Worm (Caenorhabditis elegans) whole organism, mixed stage, embryonic: ENCODE measurements around the gene F09B12.5.

ENCODE experiments used
- M03D4.4 ChIP-seq: sonication (generic microtip); optimal IDR thresholded peaks from 2 replicates; lab custom pipeline; 2017; ENCODE audit warnings: mild to moderate bottlenecking, missing genetic modification characterization, missing compliant biosample characterization
- bed-3 ChIP-seq: fragments of 200-800 bp; sonication (Bioruptor generic); optimal IDR thresholded peaks from 3 replicates; lab custom pipeline; 2018; ENCODE audit warnings: mild to moderate bottlenecking, missing genetic modification characterization, moderate library complexity, missing compliant biosample characterization
- blmp-1 ChIP-seq: fragments of 150-350 bp; optimal IDR thresholded peaks from 2 replicates; lab custom pipeline; 2014; ENCODE audit warnings: missing biosample characterization, missing genetic modification characterization
- ceh-39 ChIP-seq: fragments of 150-350 bp; optimal IDR thresholded peaks from 2 replicates; lab custom pipeline; 2014; ENCODE audit warnings: missing biosample characterization, missing genetic modification characterization
- ceh-43 ChIP-seq: fragments of 200-800 bp; sonication (Bioruptor generic); optimal IDR thresholded peaks from 2 replicates; lab custom pipeline; 2018; ENCODE audit warnings: mild to moderate bottlenecking, missing genetic modification characterization, moderate library complexity, missing compliant biosample characterization
- ceh-83 ChIP-seq: fragments of 200-800 bp; sonication (Bioruptor generic); optimal IDR thresholded peaks from 2 replicates; lab custom pipeline; 2018; ENCODE audit warnings: mild to moderate bottlenecking, missing genetic modification characterization, missing compliant biosample characterization
- ces-1 ChIP-seq: fragments of 150-350 bp; optimal IDR thresholded peaks from 2 replicates; lab custom pipeline; 2014; ENCODE audit warnings: missing biosample characterization, missing genetic modification reagents, missing genetic modification characterization
- cnd-1 ChIP-seq: fragments of 200-800 bp; sonication (Bioruptor generic); optimal IDR thresholded peaks from 2 replicates; lab custom pipeline; 2018; ENCODE audit warnings: mild to moderate bottlenecking, missing genetic modification characterization, missing compliant biosample characterization
- elt-1 ChIP-seq: sonication (generic microtip); optimal IDR thresholded peaks from 2 replicates; lab custom pipeline; 2017; ENCODE audit warnings: missing genetic modification characterization, mild to moderate bottlenecking, missing compliant biosample characterization, antibody characterized with exemption, moderate library complexity, borderline replicate concordance; ENCODE audit not compliant: insufficient read depth
- elt-3 ChIP-seq: fragments of 150-350 bp; optimal IDR thresholded peaks from 2 replicates; lab custom pipeline; 2014; ENCODE audit warnings: missing biosample characterization, missing genetic modification characterization
- flh-1 ChIP-seq: fragments of 200-800 bp; sonication (Bioruptor generic); optimal IDR thresholded peaks from 2 replicates; lab custom pipeline; 2018; ENCODE audit warnings: mild to moderate bottlenecking, missing genetic modification characterization, moderate library complexity, missing compliant biosample characterization
- lin-13 ChIP-seq: fragments of 150-350 bp; optimal IDR thresholded peaks from 2 replicates; lab custom pipeline; 2014; ENCODE audit warnings: missing biosample characterization, missing genetic modification characterization
- lin-32 ChIP-seq: fragments of 200-800 bp; sonication (Bioruptor generic); optimal IDR thresholded peaks from 2 replicates; lab custom pipeline; 2018; ENCODE audit warnings: mild to moderate bottlenecking, missing genetic modification characterization, missing compliant biosample characterization
- lsy-2 ChIP-seq: fragments of 150-350 bp; optimal IDR thresholded peaks from 2 replicates; lab custom pipeline; 2014; ENCODE audit warnings: missing biosample characterization, missing genetic modification characterization
- mab-5 ChIP-seq: fragments of 150-350 bp; optimal IDR thresholded peaks from 2 replicates; lab custom pipeline; 2014; ENCODE audit warnings: missing biosample characterization, missing genetic modification characterization
- mep-1 ChIP-seq: fragments of 150-350 bp; optimal IDR thresholded peaks from 2 replicates; lab custom pipeline; 2017; ENCODE audit warnings: missing biosample characterization, missing genetic modification reagents, missing genetic modification characterization, inconsistent platforms
- mls-2 ChIP-seq: sonication (generic microtip); optimal IDR thresholded peaks from 2 replicates; lab custom pipeline; 2016; ENCODE audit warnings: mild to moderate bottlenecking, missing genetic modification characterization, moderate library complexity, missing compliant biosample characterization
- nhr-12 ChIP-seq: fragments of 150-350 bp; optimal IDR thresholded peaks from 2 replicates; lab custom pipeline; 2014; ENCODE audit warnings: missing biosample characterization, missing genetic modification characterization
- nhr-2 ChIP-seq: fragments of 150-350 bp; optimal IDR thresholded peaks from 2 replicates; lab custom pipeline; 2014; ENCODE audit warnings: missing biosample characterization, missing genetic modification characterization
- nhr-237 ChIP-seq: fragments of 150-350 bp; optimal IDR thresholded peaks from 2 replicates; lab custom pipeline; 2014; ENCODE audit warnings: missing biosample characterization, missing genetic modification characterization
- nhr-28 ChIP-seq: fragments of 150-350 bp; optimal IDR thresholded peaks from 2 replicates; lab custom pipeline; 2014; ENCODE audit warnings: missing biosample characterization, missing genetic modification characterization
- nhr-76 ChIP-seq: sonication (generic microtip); optimal IDR thresholded peaks from 2 replicates; lab custom pipeline; 2017; ENCODE audit warnings: missing biosample characterization, missing genetic modification characterization
- pha-4 ChIP-seq: fragments of 150-350 bp; optimal IDR thresholded peaks from 2 replicates; lab custom pipeline; 2018; ENCODE audit warnings: missing biosample characterization, missing genetic modification reagents, missing genetic modification characterization
- sem-2 ChIP-seq: fragments of 200-800 bp; sonication (Bioruptor generic); optimal IDR thresholded peaks from 2 replicates; lab custom pipeline; 2018; ENCODE audit warnings: mild to moderate bottlenecking, missing genetic modification characterization, missing compliant biosample characterization
- snpc-4 ChIP-seq: fragments of 150-350 bp; optimal IDR thresholded peaks from 2 replicates; lab custom pipeline; 2014; ENCODE audit warnings: missing biosample characterization, missing genetic modification characterization
- sptf-1 ChIP-seq: sonication (generic microtip); optimal IDR thresholded peaks from 2 replicates; lab custom pipeline; 2017; ENCODE audit warnings: mild to moderate bottlenecking, missing genetic modification characterization, moderate library complexity, missing compliant biosample characterization
- tbx-8 ChIP-seq: fragments of 200-800 bp; sonication (Bioruptor generic); optimal IDR thresholded peaks from 2 replicates; lab custom pipeline; 2018; ENCODE audit warnings: mild to moderate bottlenecking, missing genetic modification characterization, moderate library complexity, missing compliant biosample characterization
- unc-39 ChIP-seq: fragments of 150-350 bp; optimal IDR thresholded peaks from 2 replicates; lab custom pipeline; 2014; ENCODE audit warnings: missing biosample characterization, missing genetic modification characterization
- unc-62 ChIP-seq: fragments of 150-350 bp; optimal IDR thresholded peaks from 2 replicates; lab custom pipeline; 2014; ENCODE audit warnings: missing biosample characterization, missing genetic modification reagents, missing genetic modification characterization
- zip-8 ChIP-seq: fragments of 150-350 bp; optimal IDR thresholded peaks from 2 replicates; lab custom pipeline; 2014; ENCODE audit warnings: missing biosample characterization, missing genetic modification characterization
- ztf-11 ChIP-seq: fragments of 150-350 bp; optimal IDR thresholded peaks from 2 replicates; lab custom pipeline; 2014; ENCODE audit warnings: missing biosample characterization, missing genetic modification characterization

Gene F09B12.5

DNA sequence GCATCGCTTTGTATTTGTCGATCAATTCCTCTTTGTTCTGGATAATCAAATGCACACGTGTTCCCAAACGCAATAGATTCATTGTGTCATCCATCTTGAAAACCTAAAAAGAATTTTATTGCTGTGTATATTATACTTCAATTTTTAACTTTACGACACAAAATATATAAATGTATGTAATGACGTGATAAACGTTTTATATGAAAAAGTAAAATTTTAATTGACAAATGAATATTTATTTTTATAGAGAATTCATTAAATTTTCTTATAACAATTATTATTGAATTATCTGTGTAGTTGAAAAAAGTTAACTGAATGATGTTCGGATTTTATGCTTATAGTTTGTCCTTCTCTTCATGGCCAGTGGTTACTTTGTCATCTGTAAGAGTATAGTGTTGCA lies 28.6 kb upstream of the F09B12.5 start, which contains the start of gene H03G16.7:
Gene H03G16.7 (minus strand): TSS at position 101 of the 400 bp plus-strand sequence.
- TF ChIP-seq mab-5 (no peak), lsy-2 (tag; lab: Kevin White, UChicago) (no peak), unc-62 (no peak)

DNA sequence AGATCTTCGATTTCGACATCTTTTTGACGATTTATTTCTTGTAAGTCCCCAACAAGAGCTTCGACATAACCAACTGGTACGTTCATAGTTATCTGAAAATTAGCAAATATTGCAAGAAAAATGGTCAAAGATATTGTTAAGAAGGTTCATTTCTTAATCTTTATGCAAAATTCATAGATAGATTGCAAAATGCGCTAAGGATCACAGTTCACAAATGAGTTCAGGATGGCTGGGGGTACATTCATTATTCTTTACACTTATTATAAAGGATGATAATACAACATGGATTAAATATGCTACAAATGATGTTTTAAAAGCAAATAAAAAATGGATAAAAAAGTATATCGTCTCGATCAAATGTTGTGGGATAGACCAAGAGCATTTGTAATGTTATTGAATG lies 27.8 kb upstream of the F09B12.5 start, which contains the start of gene H03G16.5:
Gene H03G16.5 (minus strand): TSS at position 101 of the 400 bp plus-strand sequence.
- TF ChIP-seq M03D4.4 (tag; lab: Kevin White, UChicago) (no peak), bed-3 (GFP tag; lab: Kevin White, UChicago) (no peak), pha-4 (no peak), snpc-4 (tag; lab: Kevin White, UChicago) (no peak), mep-1 (tag; lab: Kevin White, UChicago) (no peak), ceh-83 (no peak), unc-62 (no peak), cnd-1 (tag; lab: Kevin White, UChicago) (no peak), unc-39 (tag; lab: Kevin White, UChicago) (no peak), sptf-1 (tag; lab: Kevin White, UChicago) (no peak), nhr-237 (tag; lab: Kevin White, UChicago) (no peak)
- TF ChIP-seq, all 35 proteins: peak for 0

DNA sequence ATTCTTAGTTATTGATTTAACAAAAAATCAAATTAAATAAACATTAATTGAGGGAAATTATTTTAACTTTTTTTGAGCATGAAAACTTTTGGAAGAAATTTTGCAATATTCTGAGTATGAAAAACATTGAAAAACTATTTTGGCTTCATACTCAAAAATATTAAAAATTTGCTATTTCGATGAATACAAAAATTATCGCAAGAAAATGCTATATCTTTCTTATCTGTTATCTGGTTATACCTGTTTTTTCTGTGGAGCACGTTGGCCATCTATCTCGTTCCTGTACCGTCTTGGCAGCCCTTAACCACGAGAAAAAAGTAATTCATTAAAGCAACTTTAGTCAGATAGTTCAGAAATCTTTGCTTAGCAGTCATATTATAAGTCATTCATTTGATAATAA lies 26.6 kb upstream of the F09B12.5 start:
- TF ChIP-seq nhr-76 (tag; lab: Kevin White, UChicago) (no peak), lin-32 (GFP tag; lab: Kevin White, UChicago) (no peak), tbx-8 (no peak), snpc-4 (tag; lab: Kevin White, UChicago) (no peak), elt-3 (tag; lab: Kevin White, UChicago) (no peak), unc-39 (tag; lab: Kevin White, UChicago) (no peak), cnd-1 (tag; lab: Kevin White, UChicago) (no peak), pha-4 (no peak), flh-1 (GFP tag; lab: Kevin White, UChicago) (no peak), nhr-2 (tag; lab: Kevin White, UChicago) (no peak)

DNA sequence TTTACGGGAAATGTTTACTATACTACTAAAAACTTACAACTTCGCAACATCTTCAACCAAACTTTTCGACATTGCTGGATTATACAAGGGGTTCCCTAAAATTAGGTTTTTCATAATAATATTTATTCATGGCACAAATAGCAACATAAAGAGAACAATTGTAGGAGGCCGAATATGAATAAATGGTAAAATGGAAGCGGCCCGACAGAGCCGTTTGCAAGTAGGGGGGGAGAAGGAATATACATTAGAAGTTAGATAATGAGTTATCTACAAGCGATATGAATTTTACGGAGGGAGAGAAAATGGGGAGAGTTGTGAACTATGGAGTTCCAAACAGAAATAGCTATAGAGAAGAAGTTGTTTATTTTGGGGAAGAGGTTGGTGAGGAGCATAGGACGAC lies 24.2 kb upstream of the F09B12.5 start, which contains the start of gene fbxa-96:
Gene fbxa-96 (minus strand): TSS at position 101 of the 400 bp plus-strand sequence.
- TF ChIP-seq ceh-43 (GFP tag; lab: Kevin White, UChicago): no peak
- TF ChIP-seq ztf-11 (tag; lab: Kevin White, UChicago): no peak
- no peak for TF ChIP-seq elt-1 (tag; lab: Kevin White, UChicago)
- no peak for TF ChIP-seq ces-1 (GFP tag; lab: Kevin White, UChicago)
- TF ChIP-seq nhr-2 (tag; lab: Kevin White, UChicago): no peak
- TF ChIP-seq nhr-28 (tag; lab: Kevin White, UChicago): no peak
- no peak for TF ChIP-seq mls-2
- TF ChIP-seq sem-2 (GFP tag; lab: Kevin White, UChicago): no peak
- no peak for TF ChIP-seq blmp-1 (tag; lab: Kevin White, UChicago)
- no peak for TF ChIP-seq nhr-76 (tag; lab: Kevin White, UChicago)
- TF ChIP-seq pha-4: no peak
- TF ChIP-seq zip-8: no peak
- TF ChIP-seq nhr-237 (tag; lab: Kevin White, UChicago): no peak
- TF ChIP-seq unc-39 (tag; lab: Kevin White, UChicago): no peak
- TF ChIP-seq nhr-12 (tag; lab: Kevin White, UChicago): no peak
- no peak for TF ChIP-seq flh-1 (GFP tag; lab: Kevin White, UChicago)

DNA sequence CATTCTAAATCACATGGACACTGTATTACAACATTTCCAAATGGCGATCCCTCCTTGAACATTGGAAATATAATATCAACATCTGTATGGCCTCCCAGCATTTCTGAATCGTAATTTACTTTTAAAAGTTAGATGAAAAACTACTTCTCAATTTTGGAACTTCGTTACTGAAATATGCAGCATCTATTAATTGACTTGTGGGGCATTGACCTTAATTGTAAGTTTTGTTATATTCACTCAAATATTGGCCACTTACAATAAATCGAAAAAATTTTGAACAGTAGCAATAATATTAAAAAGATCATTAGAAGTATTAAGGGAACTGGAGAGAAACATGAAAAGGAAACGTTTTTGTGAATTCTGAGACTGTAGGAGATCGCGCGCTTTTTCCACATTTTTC lies 15.3 kb upstream of the F09B12.5 start, which contains the start of gene mam-6:
Gene mam-6 (minus strand): TSS at position 101 of the 400 bp plus-strand sequence.
- TF ChIP-seq ceh-83 (no peak), nhr-2 (tag; lab: Kevin White, UChicago) (no peak), ztf-11 (tag; lab: Kevin White, UChicago) (no peak), ceh-39 (tag; lab: Kevin White, UChicago) (no peak)
- TF ChIP-seq, all 35 proteins: peak for 0

DNA sequence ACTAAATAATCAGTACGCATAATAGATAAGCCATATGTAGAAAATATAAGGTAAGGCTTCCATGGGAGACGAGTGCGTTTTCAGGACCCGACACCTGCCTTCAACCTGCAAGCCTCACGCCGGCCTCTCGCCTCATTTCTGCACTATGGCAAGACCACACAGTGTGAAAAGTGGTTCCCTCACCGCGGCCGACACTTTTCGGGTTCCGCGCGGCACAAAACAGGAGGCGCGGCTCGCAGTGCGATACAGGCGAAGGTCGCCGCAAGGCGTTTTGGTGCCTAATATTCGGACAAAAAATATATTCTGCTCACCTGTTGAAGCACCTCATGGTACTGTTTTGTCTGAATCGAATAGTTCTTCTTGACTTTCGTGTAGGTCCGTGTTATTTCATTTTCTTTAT lies 14.4 kb upstream of the F09B12.5 start:
- TF ChIP-seq ceh-39 (tag; lab: Kevin White, UChicago) (no peak), M03D4.4 (tag; lab: Kevin White, UChicago) (no peak), lin-13 (tag; lab: Kevin White, UChicago) (no peak), snpc-4 (tag; lab: Kevin White, UChicago) (no peak), mls-2 (no peak), sem-2 (GFP tag; lab: Kevin White, UChicago) (no peak), nhr-28 (tag; lab: Kevin White, UChicago) (no peak)
